Worm (Caenorhabditis elegans): ENCODE results near the gene K09G1.2.

ce11 chrV:9629114-9629513, 38.7 kb downstream of the K09G1.2 start, which contains the start of gene idpc-3:
- TF ChIP-seq ama-1 (optimal IDR thresholded peaks at IDR 0.05) (no peak), mml-1 (tag; optimal IDR thresholded peaks at IDR 0.05) (no peak), fos-1 (tag; optimal IDR thresholded peaks at IDR 0.05) (no peak), nhr-11 (tag; optimal IDR thresholded peaks at IDR 0.05) (no peak), elt-3 (tag; optimal IDR thresholded peaks at IDR 0.05) (no peak), pha-4 (tag; optimal IDR thresholded peaks at IDR 0.05) (no peak), ztf-4 (tag; optimal IDR thresholded peaks at IDR 0.05) (no peak), ceh-16 (tag; optimal IDR thresholded peaks at IDR 0.05) (no peak), lin-15B (tag; optimal IDR thresholded peaks at IDR 0.05) (no peak), egl-27 (tag; optimal IDR thresholded peaks at IDR 0.05) (no peak)

Measured in whole organism, L3 larva.